Worm (Caenorhabditis elegans): ENCODE measurements around the gene str-25.

The str-25 gene

DNA sequence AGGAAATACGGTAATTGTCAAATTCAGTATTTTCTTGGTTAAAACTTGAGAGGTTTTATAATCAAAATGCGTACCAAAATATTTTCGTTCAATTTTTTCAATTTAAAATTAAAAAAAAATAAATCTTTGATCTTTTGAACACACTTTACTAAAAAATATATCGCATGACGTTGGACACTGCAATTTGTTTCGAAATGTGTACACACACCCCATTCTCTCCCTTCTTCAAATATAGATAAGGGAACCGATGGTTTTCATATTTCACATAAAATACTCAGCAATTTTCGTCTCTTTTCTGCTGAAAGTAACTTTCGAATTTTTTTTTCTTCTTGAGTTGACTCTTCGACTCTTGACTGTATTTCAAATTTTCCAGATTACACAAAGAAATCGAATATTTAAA, 6.0 kb downstream of the str-25 start (continued):
- no peak for TF ChIP-seq F37D6.2 (tag; optimal IDR thresholded peaks at IDR 0.05)
- TF ChIP-seq Y48G9A.11 (GFP tag; IDR thresholded peaks at IDR 0.05): no peak
- no peak for TF ChIP-seq nhr-41 (GFP tag; IDR thresholded peaks at IDR 0.05)
- no peak for TF ChIP-seq pha-4 (GFP tag; IDR thresholded peaks at IDR 0.05)
- TF ChIP-seq pha-4 (tag; optimal IDR thresholded peaks at IDR 0.05): peak; percentile 7
- TF ChIP-seq daf-16 (GFP tag; optimal IDR thresholded peaks at IDR 0.05): no peak
- TF ChIP-seq daf-16 (tag; optimal IDR thresholded peaks at IDR 0.05): peak; percentile 29
- no peak for TF ChIP-seq D1046.2 (GFP tag; IDR thresholded peaks at IDR 0.05)
- TF ChIP-seq hlh-30 (tag; optimal IDR thresholded peaks at IDR 0.05; ENCODE audit: insufficient read depth): no peak
- TF ChIP-seq mxl-2 (GFP tag; conservative IDR thresholded peaks at IDR 0.05): no peak

DNA sequence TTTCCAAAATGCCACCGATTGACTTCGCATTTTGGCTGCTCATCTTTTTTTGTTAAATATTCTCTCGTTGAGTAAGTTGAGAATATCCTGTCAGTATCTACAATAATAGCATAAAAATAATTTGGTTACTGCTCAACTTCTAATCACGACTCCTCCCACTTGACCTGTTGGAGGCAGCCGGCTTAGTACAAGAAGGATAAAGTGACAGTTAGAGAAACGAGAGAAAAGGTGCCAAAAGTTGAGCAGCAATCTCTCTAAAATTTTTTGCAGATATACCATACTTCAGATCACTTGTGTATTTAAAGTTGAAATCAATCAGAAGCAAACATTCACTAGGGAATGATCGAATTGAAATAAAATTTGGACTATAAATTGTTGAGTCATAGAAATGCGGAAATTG, 9.3 kb downstream of the str-25 start, which contains the start of gene nhr-111:
TSS of gene nhr-111 (minus strand) at position 101 of the 400 bp plus-strand sequence.
- TF ChIP-seq ctbp-1 (GFP tag; IDR thresholded peaks at IDR 0.05): no peak
- TF ChIP-seq ces-1 (GFP tag; optimal IDR thresholded peaks at IDR 0.05): no peak
- no peak for TF ChIP-seq lin-39 (tag; optimal IDR thresholded peaks at IDR 0.05)
- no peak for TF ChIP-seq ZK546.5 (tag; optimal IDR thresholded peaks at IDR 0.05)
- no peak for TF ChIP-seq ceh-44 (GFP tag; IDR thresholded peaks at IDR 0.05)
- TF ChIP-seq mes-2 (tag; optimal IDR thresholded peaks at IDR 0.05; ENCODE audit: poor library complexity, severe bottlenecking): no peak
- no peak for TF ChIP-seq dpl-1 (GFP tag; optimal IDR thresholded peaks at IDR 0.05)
- TF ChIP-seq mxl-2 (GFP tag; conservative IDR thresholded peaks at IDR 0.05): no peak
- no peak for TF ChIP-seq saeg-2 (GFP tag; IDR thresholded peaks at IDR 0.05)
- no peak for TF ChIP-seq dmd-9 (GFP tag; IDR thresholded peaks at IDR 0.05)
- TF ChIP-seq attf-4 (tag; optimal IDR thresholded peaks at IDR 0.05): no peak
- no peak for TF ChIP-seq mdl-1 (tag; optimal IDR thresholded peaks at IDR 0.05)
- no peak for TF ChIP-seq daf-12 (tag; optimal IDR thresholded peaks at IDR 0.05)
- TF ChIP-seq nhr-10 (tag; optimal IDR thresholded peaks at IDR 0.05): no peak
- no peak for TF ChIP-seq lin-1 (GFP tag; IDR thresholded peaks at IDR 0.05)
- no peak for TF ChIP-seq D1046.2 (GFP tag; IDR thresholded peaks at IDR 0.05)
- no peak for TF ChIP-seq lin-38 (GFP tag; IDR thresholded peaks at IDR 0.05)

DNA sequence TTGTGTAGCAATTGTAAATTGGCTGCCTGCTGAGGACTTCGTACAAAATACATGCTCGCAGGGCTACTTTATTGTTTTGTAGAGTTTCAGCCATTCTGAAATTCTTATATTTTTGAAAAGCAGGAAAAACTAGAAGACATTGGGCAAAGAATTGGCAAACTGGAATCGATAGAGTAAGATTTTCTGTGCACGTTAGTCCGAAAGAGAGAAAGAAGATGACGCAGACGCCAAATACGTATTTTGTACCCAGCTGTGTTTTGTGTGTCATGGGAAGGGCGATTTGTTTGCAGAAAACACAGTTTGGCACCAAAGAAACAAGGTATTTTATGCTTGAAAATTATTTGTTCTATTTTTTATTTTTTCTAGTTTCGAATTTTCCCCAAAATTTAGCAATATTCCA, 11.9 kb downstream of the str-25 start, which contains the start of gene fbxa-143:
TSS of gene fbxa-143 (minus strand) at position 101 of the 400 bp plus-strand sequence.
- TF ChIP-seq R02D3.7 (tag; optimal IDR thresholded peaks at IDR 0.05) (no peak), zip-11 (GFP tag; IDR thresholded peaks at IDR 0.05) (no peak), nhr-28 (tag; optimal IDR thresholded peaks at IDR 0.05) (peak; percentile 48), daf-16 (GFP tag; optimal IDR thresholded peaks at IDR 0.05) (no peak), daf-16 (tag; optimal IDR thresholded peaks at IDR 0.05) (no peak), madf-5 (GFP tag; IDR thresholded peaks at IDR 0.05) (no peak)

DNA sequence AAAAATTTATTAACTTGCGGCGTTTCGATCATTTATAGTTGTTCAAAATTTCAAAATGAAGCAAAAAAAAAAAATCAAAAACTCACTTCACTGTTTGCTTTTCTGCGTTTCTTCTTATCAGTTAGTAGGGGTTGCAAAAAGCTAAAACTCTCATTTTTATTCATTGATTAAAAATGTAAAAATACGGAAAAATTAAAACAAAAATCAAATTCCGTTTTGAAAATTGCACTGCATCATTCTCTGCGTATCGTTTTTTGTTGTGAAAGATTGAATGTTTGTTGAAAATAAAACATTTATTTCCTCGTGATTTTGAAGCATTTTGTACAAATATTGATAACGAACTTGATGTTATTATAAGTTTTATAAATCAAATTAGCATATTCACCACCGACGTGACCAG, 13.6 kb downstream of the str-25 start:
- TF ChIP-seq gei-8 (GFP tag; optimal IDR thresholded peaks at IDR 0.05) (no peak), daf-16 (GFP tag; optimal IDR thresholded peaks at IDR 0.05) (no peak), daf-16 (tag; optimal IDR thresholded peaks at IDR 0.05) (peak; percentile 38), hif-1 (tag; optimal IDR thresholded peaks at IDR 0.05) (no peak), dve-1 (tag; optimal IDR thresholded peaks at IDR 0.05; ENCODE audit: insufficient read depth) (peak; percentile 38), pqm-1 (tag; optimal IDR thresholded peaks at IDR 0.05) (peak; percentile 78)

DNA sequence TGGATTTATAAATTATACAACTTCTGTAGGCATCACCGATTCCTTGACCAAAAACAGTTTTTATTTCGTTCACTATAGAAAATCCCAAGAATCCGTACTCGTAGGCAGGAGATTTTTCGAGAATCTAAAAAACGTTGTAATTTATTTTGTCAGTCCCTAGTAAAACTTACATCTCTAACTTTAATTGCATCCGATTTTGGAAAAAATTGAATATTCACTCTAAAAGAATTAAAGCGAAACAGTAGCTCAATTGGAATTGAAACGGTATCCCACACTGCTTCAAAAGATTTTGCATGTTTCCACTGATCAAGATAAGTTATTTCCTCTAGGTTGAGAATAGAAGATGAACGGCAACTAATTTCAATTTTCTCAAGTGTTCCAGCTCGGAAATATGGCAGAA, 15.8 kb downstream of the str-25 start, which contains the start of gene fbxa-142:
TSS of gene fbxa-142 (minus strand) at position 101 of the 400 bp plus-strand sequence.
- TF ChIP-seq spr-1 (tag; optimal IDR thresholded peaks at IDR 0.05) (no peak), zip-11 (GFP tag; IDR thresholded peaks at IDR 0.05) (no peak), unc-62 (GFP tag; optimal IDR thresholded peaks at IDR 0.05 in 1 of 2) (peak in 1 of 2 experiments; percentile 27), unc-62 (tag; optimal IDR thresholded peaks at IDR 0.05) (no peak), arid-1 (GFP tag; conservative IDR thresholded peaks at IDR 0.05) (no peak)
